Fruit fly (Drosophila melanogaster): Measurements from ENCODE around the gene CG11836.

- TF ChIP-seq Sin3A (optimal IDR thresholded peaks at IDR 0.05) (no peak), h (optimal IDR thresholded peaks at IDR 0.05) (no peak)
Observed at dm6 chr3R:25060462-25060861, 10.5 kb upstream of the CG11836 start.
